Worm (Caenorhabditis elegans): ENCODE results near the gene H12I13.6.

H12I13.6 gene

ce11 chrII:6118163-6118562 is 40.5 kb downstream of the H12I13.6 start, which contains the start of gene C29H12.6:
C29H12.6 (minus strand) TSS chrII:6118263.
- TF ChIP-seq sem-2 (GFP tag; optimal IDR thresholded peaks at IDR 0.05): no peak
- no peak for TF ChIP-seq nhr-237 (tag; optimal IDR thresholded peaks at IDR 0.05)
- TF ChIP-seq lsy-2 (tag; optimal IDR thresholded peaks at IDR 0.05): no peak
- TF ChIP-seq elt-1 (tag; optimal IDR thresholded peaks at IDR 0.05; ENCODE audit: borderline replicate concordance, insufficient read depth): no peak
- TF ChIP-seq cnd-1 (tag; optimal IDR thresholded peaks at IDR 0.05): no peak
- no peak for TF ChIP-seq unc-39 (tag; optimal IDR thresholded peaks at IDR 0.05)
- TF ChIP-seq mep-1 (tag; optimal IDR thresholded peaks at IDR 0.05): no peak
- TF ChIP-seq ceh-39 (tag; optimal IDR thresholded peaks at IDR 0.05): no peak

DNA sequence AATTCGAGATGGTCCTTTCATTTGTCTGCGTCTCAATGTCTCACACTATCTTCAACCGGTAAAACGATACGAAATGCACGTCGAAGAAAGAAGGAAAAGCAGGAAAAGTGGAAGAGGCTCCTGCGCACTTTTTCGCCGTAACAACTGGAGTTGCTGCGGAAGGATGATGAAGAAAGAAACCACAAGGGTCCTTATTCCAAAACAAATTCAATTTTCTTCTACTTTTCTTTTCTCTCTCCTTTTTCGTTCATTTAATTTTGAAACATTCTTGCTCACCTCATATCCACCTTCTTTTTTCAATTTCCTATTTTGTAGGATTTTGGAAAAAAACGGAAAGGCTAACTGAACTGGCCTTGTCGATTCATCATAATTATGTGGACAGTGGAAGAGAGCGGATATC is 42.8 kb downstream of the H12I13.6 start:
- TF ChIP-seq ces-1 (GFP tag; optimal IDR thresholded peaks at IDR 0.05) (peak; percentile 92), tbx-8 (GFP tag; optimal IDR thresholded peaks at IDR 0.05) (no peak), drap-1 (GFP tag; optimal IDR thresholded peaks at IDR 0.05) (no peak)

DNA sequence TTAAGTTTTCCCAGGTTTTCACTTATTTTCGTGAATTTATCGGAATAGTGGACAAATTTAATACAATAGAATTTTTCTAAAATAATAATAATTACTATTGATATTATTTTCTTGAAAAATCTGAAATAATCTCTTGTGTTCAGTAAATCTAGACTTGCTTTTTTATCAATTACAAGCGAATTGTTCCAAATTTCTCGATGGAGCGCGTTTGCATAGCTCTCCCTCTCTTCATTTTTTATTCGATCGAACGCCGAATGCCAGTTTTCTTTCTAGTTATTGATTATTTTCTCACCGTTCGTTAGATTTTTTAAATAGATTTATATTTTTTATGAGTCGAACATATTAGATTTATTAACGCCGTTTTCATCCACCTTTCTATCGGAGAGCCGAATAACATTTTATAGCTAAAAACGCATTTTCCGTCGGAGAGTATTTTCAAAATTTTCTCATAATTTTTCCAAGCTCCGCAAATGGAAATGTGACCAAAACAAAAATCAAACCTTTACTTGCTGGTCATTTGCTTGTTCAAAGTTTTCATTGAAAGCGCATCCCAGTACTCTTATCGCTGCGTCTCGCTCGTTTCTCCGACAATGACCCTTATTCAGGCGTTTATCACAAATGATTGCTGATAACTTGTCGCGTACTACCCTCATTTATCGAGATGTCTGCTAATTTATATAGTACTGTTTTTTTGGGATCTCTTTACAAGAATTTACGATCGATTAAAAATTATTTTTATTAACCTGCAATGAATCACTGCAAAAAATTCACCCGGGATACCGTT is 45.1 kb downstream of the H12I13.6 start:
- TF ChIP-seq ceh-43 (GFP tag; optimal IDR thresholded peaks at IDR 0.05): no peak
- TF ChIP-seq nhr-28 (tag; optimal IDR thresholded peaks at IDR 0.05): no peak
- no peak for TF ChIP-seq mls-2 (tag; optimal IDR thresholded peaks at IDR 0.05)
- no peak for TF ChIP-seq nhr-2 (tag; optimal IDR thresholded peaks at IDR 0.05)
- no peak for TF ChIP-seq flh-1 (GFP tag; optimal IDR thresholded peaks at IDR 0.05)
- no peak for TF ChIP-seq cnd-1 (tag; optimal IDR thresholded peaks at IDR 0.05)
- TF ChIP-seq ham-2 (GFP tag; optimal IDR thresholded peaks at IDR 0.05): no peak
- TF ChIP-seq pha-4 (tag; optimal IDR thresholded peaks at IDR 0.05): no peak
- TF ChIP-seq drap-1 (GFP tag; optimal IDR thresholded peaks at IDR 0.05): no peak
- no peak for TF ChIP-seq nhr-237 (tag; optimal IDR thresholded peaks at IDR 0.05)
- TF ChIP-seq lin-13 (tag; optimal IDR thresholded peaks at IDR 0.05): no peak
- TF ChIP-seq ces-1 (GFP tag; optimal IDR thresholded peaks at IDR 0.05): no peak
- no peak for TF ChIP-seq bed-3 (GFP tag; optimal IDR thresholded peaks at IDR 0.05)
- no peak for TF ChIP-seq nhr-76 (tag; optimal IDR thresholded peaks at IDR 0.05)
- no peak for TF ChIP-seq tbx-8 (GFP tag; optimal IDR thresholded peaks at IDR 0.05)
- TF ChIP-seq ceh-39 (tag; optimal IDR thresholded peaks at IDR 0.05): no peak
- TF ChIP-seq mep-1 (tag; optimal IDR thresholded peaks at IDR 0.05): no peak
- TF ChIP-seq snpc-4 (tag; optimal IDR thresholded peaks at IDR 0.05): no peak
- TF ChIP-seq elt-3 (tag; optimal IDR thresholded peaks at IDR 0.05): no peak

- TF ChIP-seq lin-32 (GFP tag; optimal IDR thresholded peaks at IDR 0.05) (no peak), mab-5 (tag; optimal IDR thresholded peaks at IDR 0.05) (no peak), pha-4 (tag; optimal IDR thresholded peaks at IDR 0.05) (no peak), nhr-2 (tag; optimal IDR thresholded peaks at IDR 0.05) (no peak), nhr-28 (tag; optimal IDR thresholded peaks at IDR 0.05) (no peak), tbx-8 (GFP tag; optimal IDR thresholded peaks at IDR 0.05) (no peak), cnd-1 (tag; optimal IDR thresholded peaks at IDR 0.05) (no peak), M03D4.4 (tag; optimal IDR thresholded peaks at IDR 0.05) (no peak), unc-39 (tag; optimal IDR thresholded peaks at IDR 0.05) (no peak), drap-1 (GFP tag; optimal IDR thresholded peaks at IDR 0.05) (no peak), snpc-4 (tag; optimal IDR thresholded peaks at IDR 0.05) (no peak), ztf-11 (tag; optimal IDR thresholded peaks at IDR 0.05) (no peak), lin-13 (tag; optimal IDR thresholded peaks at IDR 0.05) (no peak), unc-62 (GFP tag; optimal IDR thresholded peaks at IDR 0.05) (no peak), ham-2 (GFP tag; optimal IDR thresholded peaks at IDR 0.05) (no peak), blmp-1 (tag; optimal IDR thresholded peaks at IDR 0.05) (no peak), zip-8 (tag; optimal IDR thresholded peaks at IDR 0.05) (no peak)
Observed at ce11 chrII:6123513-6123912, 45.8 kb downstream of the H12I13.6 start, which contains the start of gene C29H12.2. C29H12.2 (plus strand) TSS chrII:6123809.

DNA sequence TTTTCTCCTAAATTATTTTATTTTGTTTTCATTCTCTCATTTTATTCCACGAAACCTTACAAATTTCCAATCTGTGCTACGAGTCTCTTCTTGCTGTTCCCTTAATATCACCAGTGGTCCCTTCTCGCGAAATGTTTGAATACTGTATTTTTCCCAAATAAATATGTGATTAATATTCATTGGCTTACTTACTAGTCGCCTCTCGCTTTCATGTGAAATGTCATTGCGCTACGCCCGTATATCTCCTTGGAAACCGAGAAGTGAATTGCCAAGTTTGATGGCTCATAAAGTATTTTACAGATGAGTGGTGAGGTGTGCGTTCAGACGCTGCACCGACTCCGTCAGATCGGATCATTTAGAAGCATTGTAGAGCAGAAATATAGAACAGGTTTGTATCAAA is 47.6 kb downstream of the H12I13.6 start, which contains the start of gene rars-2:
rars-2 (plus strand) TSS at position 301 of the 400 bp plus-strand sequence.
- no peak for TF ChIP-seq blmp-1 (tag; optimal IDR thresholded peaks at IDR 0.05)
- no peak for TF ChIP-seq lsy-2 (tag; optimal IDR thresholded peaks at IDR 0.05)
- TF ChIP-seq hlh-1 (tag; optimal IDR thresholded peaks at IDR 0.05): no peak
- TF ChIP-seq bed-3 (GFP tag; optimal IDR thresholded peaks at IDR 0.05): no peak
- TF ChIP-seq ceh-83 (GFP tag; optimal IDR thresholded peaks at IDR 0.05): no peak
- no peak for TF ChIP-seq pha-4 (tag; optimal IDR thresholded peaks at IDR 0.05)
- no peak for TF ChIP-seq ces-1 (GFP tag; optimal IDR thresholded peaks at IDR 0.05)
- TF ChIP-seq lin-13 (tag; optimal IDR thresholded peaks at IDR 0.05): no peak
- TF ChIP-seq unc-120 (tag; optimal IDR thresholded peaks at IDR 0.05; ENCODE audit: poor library complexity, severe bottlenecking): no peak
- no peak for TF ChIP-seq ztf-11 (tag; optimal IDR thresholded peaks at IDR 0.05)
- no peak for TF ChIP-seq nhr-76 (tag; optimal IDR thresholded peaks at IDR 0.05)
